Worm (Caenorhabditis elegans): Measurements from ENCODE around the gene F21D5.4.

- no peak for TF ChIP-seq tra-4 (tag; optimal IDR thresholded peaks at IDR 0.05)
- no peak for TF ChIP-seq ama-1 (optimal IDR thresholded peaks at IDR 0.05)
- TF ChIP-seq F13C5.2 (tag; optimal IDR thresholded peaks at IDR 0.05), result no peak
- TF ChIP-seq sea-1 (GFP tag; conservative IDR thresholded peaks at IDR 0.05), result no peak
- no peak for TF ChIP-seq aly-1 (tag; optimal IDR thresholded peaks at IDR 0.05)
- TF ChIP-seq pes-1 (GFP tag; IDR thresholded peaks at IDR 0.05), result no peak
- no peak for TF ChIP-seq scrt-1 (GFP tag; IDR thresholded peaks at IDR 0.05)
- no peak for TF ChIP-seq ets-7 (tag; optimal IDR thresholded peaks at IDR 0.05)
Observed at ce11 chrIV:8769539-8769938, 31.7 kb downstream of the F21D5.4 start, which contains the start of gene F20C5.5.
